Worm (Caenorhabditis elegans) whole organism, midembryonic: ENCODE results near the gene F19C7.8.
A peak's percentile ranks its signal among the peaks of the same experiment; 100 is the strongest.

ENCODE experiments used
- T22C8.4 ChIP-seq: fragments of 200-800 bp; sonication (Bioruptor generic); IDR thresholded peaks from 2 replicates; pipeline ENCODE4 v1.3.6; 2022; ENCODE audit warnings: missing genetic modification characterization, missing compliant biosample characterization
- cog-1 ChIP-seq: sonication (generic microtip); optimal IDR thresholded peaks from 2 replicates; lab custom pipeline; 2016; ENCODE audit warnings: missing genetic modification characterization, missing compliant biosample characterization
- flt-1 ChIP-seq: fragments of 200-800 bp; sonication (Bioruptor generic); IDR thresholded peaks from 2 replicates; pipeline ENCODE4 v1.3.6; 2022; ENCODE audit warnings: missing genetic modification characterization, missing compliant biosample characterization
- klf-2 ChIP-seq: fragments of 200-800 bp; sonication (Bioruptor generic); conservative IDR thresholded peaks from 2 replicates; pipeline ENCODE4 v1.3.6; 2022; ENCODE audit warnings: missing genetic modification reagents, missing genetic modification characterization, missing compliant biosample characterization
- med-1 ChIP-seq: sonication (generic microtip); optimal IDR thresholded peaks from 2 replicates; lab custom pipeline; 2017; ENCODE audit warnings: missing genetic modification characterization, mild to moderate bottlenecking, missing compliant biosample characterization, antibody characterized with exemption, missing genetic modification reagents; ENCODE audit not compliant: insufficient read depth
- ref-1 ChIP-seq: fragments of 200-800 bp; sonication (Bioruptor generic); conservative IDR thresholded peaks from 2 replicates; pipeline ENCODE4 v1.3.6; 2022; ENCODE audit warnings: missing genetic modification reagents, missing genetic modification characterization, missing compliant biosample characterization
- tab-1 ChIP-seq: fragments of 200-800 bp; sonication (Bioruptor generic); IDR thresholded peaks from 2 replicates; pipeline ENCODE4 v1.3.6; 2022; ENCODE audit warnings: missing genetic modification characterization, missing compliant biosample characterization
- ztf-23 ChIP-seq: fragments of 200-800 bp; sonication (Bioruptor generic); IDR thresholded peaks from 2 replicates; pipeline ENCODE4 v1.3.6; 2022; ENCODE audit warnings: missing genetic modification reagents, missing genetic modification characterization, missing compliant biosample characterization
- ztf-29 ChIP-seq: fragments of 200-800 bp; sonication (Bioruptor generic); IDR thresholded peaks from 2 replicates; pipeline ENCODE4 v1.3.6; 2022; ENCODE audit warnings: missing genetic modification reagents, missing genetic modification characterization, missing compliant biosample characterization

The F19C7.8 gene

ce11 chrIV:4665079-4665478, 27.2 kb upstream of the F19C7.8 start, which contains the start of gene F29B9.1:
F29B9.1 (plus strand) TSS chrIV:4665379.
- no peak for TF ChIP-seq ztf-23 (GFP tag; lab: Robert Waterston, UW)
- no peak for TF ChIP-seq flt-1 (GFP tag; lab: Robert Waterston, UW)
- TF ChIP-seq tab-1 (GFP tag; lab: Robert Waterston, UW) = no peak
- no peak for TF ChIP-seq klf-2
- TF ChIP-seq ref-1 = no peak
- no peak for TF ChIP-seq ztf-29 (GFP tag; lab: Robert Waterston, UW)

DNA sequence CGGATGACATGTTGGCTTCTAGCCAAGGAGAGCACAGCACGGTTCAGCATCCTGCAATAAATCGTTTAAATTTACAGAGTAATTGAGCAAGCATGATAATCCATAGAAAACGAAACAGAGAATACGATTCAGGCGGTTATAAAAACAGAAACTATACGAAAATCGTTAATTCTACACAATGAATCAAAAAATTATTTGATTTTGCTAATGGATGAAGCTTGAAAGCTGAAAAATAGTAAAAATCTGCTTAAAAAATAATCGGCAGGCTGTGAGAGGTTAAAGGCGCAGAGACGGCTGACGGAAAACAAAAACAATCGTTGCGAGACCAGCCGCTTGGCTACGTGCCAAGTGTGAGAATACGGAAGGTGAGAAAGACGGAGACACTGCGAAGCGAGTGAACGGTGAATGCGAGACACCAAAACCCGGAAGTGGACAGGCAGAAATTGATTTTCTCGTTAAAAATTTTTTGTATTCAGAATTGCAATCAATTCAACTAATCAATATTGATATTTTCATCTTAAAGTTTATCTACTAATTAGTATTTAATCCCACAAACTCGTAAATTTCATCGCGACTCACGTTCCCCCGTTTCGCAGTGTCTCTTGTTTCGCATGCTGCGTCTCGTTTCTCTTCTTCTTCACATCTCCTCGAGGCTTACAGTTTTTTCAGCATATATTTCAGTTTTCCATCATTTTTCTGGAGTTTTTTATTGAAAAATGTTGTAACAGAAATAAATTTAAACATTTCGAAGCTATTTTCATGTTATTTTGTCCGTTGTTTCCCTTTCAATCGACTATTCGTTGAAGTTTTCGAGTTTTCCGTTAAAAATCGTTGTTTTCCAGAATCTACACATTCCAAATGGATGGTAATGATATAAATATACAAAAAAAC, 22.5 kb upstream of the F19C7.8 start, which contains the start of the genes F29B9.11 and jmjd-1.2:
F29B9.11 (minus strand) TSS at position 51 of the 891 bp plus-strand sequence.
jmjd-1.2 (plus strand) TSS at position 841 of the 891 bp plus-strand sequence.
- TF ChIP-seq med-1 (GFP tag; lab: Kevin White, UChicago) (no peak), klf-2 (0 out of 2 replicates have a peak, but pooled peaks have one; percentile 24), ztf-29 (GFP tag; lab: Robert Waterston, UW) (peak; percentile 57; the same call in 1 of the 2 replicates), T22C8.4 (peak; percentile 41; the same call in 1 of the 2 replicates), ztf-23 (GFP tag; lab: Robert Waterston, UW) (peak; percentile 84), tab-1 (GFP tag; lab: Robert Waterston, UW) (no peak), ref-1 (no peak), cog-1 (tag; lab: Kevin White, UChicago) (peak; percentile 88), flt-1 (GFP tag; lab: Robert Waterston, UW) (peak; percentile 86)

DNA sequence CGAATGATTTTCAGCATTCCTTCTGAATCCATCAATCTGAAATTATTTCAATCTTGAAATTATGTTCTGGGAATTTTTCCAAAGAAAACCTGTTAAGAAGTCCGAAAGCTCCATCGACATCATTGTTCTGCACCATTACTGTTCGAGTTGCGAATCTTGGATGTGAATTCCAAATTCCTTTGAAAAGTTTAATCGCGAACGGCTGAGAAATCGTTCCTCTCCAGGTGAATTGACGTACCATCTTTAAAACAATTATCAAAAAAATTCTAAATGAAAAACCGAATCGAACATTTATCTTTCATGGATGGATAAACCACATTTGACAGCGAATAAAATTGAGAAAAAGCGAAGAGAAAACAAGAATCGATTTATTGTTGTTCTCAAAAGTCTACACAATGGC, 21.4 kb upstream of the F19C7.8 start, which contains the start of gene mrps-21:
mrps-21 (minus strand) TSS at position 241 of the 400 bp plus-strand sequence.
- TF ChIP-seq cog-1 (tag; lab: Kevin White, UChicago) = no peak
- no peak for TF ChIP-seq flt-1 (GFP tag; lab: Robert Waterston, UW)
- TF ChIP-seq T22C8.4 = no peak
- no peak for TF ChIP-seq ref-1
- no peak for TF ChIP-seq ztf-29 (GFP tag; lab: Robert Waterston, UW)
- no peak for TF ChIP-seq ztf-23 (GFP tag; lab: Robert Waterston, UW)
- TF ChIP-seq klf-2 = no peak
- no peak for TF ChIP-seq tab-1 (GFP tag; lab: Robert Waterston, UW)

- TF ChIP-seq T22C8.4 (no peak), cog-1 (tag; lab: Kevin White, UChicago) (no peak), ref-1 (no peak)
These were observed 20.0 kb upstream of the F19C7.8 start, which contains the start of gene col-111 for ce11 chrIV:4657874-4658273. col-111 (minus strand) TSS chrIV:4657974.

- TF ChIP-seq tab-1 (GFP tag; lab: Robert Waterston, UW) (no peak), T22C8.4 (no peak), ref-1 (no peak), flt-1 (GFP tag; lab: Robert Waterston, UW) (no peak), ztf-23 (GFP tag; lab: Robert Waterston, UW) (no peak), ztf-29 (GFP tag; lab: Robert Waterston, UW) (no peak), med-1 (GFP tag; lab: Kevin White, UChicago) (no peak), klf-2 (no peak), cog-1 (tag; lab: Kevin White, UChicago) (no peak)
These were observed 18.5 kb upstream of the F19C7.8 start for ce11 chrIV:4656380-4656779.

DNA sequence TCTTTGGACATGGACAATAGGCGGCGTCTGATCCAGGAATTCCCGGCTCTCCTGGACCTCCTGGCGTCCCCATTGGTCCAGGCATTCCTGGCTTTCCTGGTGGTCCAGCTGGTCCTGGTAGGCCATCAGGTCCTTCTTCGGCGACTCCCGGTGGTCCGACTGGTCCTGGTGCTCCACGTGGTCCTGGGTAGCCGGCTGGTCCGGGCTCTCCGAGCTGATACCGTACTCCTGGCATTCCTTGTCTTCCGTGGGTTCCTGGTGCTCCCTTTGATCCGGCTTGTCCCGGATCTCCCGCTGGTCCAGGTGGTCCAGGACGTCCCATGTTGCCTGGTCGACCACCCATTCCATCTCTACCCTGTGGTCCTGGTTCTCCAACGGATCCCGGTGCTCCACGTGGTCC, 18.1 kb upstream of the F19C7.8 start:
- TF ChIP-seq T22C8.4 = no peak
- TF ChIP-seq flt-1 (GFP tag; lab: Robert Waterston, UW) = no peak
- no peak for TF ChIP-seq ref-1
- no peak for TF ChIP-seq tab-1 (GFP tag; lab: Robert Waterston, UW)
- no peak for TF ChIP-seq ztf-23 (GFP tag; lab: Robert Waterston, UW)

DNA sequence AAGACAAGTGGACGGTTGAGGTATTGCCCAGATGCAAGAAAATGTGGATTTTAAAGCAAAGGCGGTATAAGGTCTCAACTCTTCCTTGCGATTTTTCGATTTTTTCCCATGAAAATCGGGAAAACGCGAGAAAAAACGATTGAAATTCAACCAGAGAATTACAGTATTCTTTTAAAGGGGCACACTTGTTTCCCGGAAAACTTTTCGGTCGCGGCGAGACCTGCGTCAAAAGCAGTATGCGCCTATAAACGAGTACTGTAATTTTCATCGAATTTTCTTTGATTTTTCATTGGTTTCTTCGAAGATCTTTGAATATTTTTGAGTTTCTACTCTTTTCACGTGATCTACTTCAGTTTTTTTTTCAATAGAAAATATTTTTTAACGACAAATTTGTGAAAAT, 15.8 kb upstream of the F19C7.8 start:
- TF ChIP-seq ref-1 (no peak), flt-1 (GFP tag; lab: Robert Waterston, UW) (no peak), ztf-23 (GFP tag; lab: Robert Waterston, UW) (no peak), med-1 (GFP tag; lab: Kevin White, UChicago) (no peak), klf-2 (no peak), tab-1 (GFP tag; lab: Robert Waterston, UW) (no peak), cog-1 (tag; lab: Kevin White, UChicago) (no peak), T22C8.4 (no peak)

DNA sequence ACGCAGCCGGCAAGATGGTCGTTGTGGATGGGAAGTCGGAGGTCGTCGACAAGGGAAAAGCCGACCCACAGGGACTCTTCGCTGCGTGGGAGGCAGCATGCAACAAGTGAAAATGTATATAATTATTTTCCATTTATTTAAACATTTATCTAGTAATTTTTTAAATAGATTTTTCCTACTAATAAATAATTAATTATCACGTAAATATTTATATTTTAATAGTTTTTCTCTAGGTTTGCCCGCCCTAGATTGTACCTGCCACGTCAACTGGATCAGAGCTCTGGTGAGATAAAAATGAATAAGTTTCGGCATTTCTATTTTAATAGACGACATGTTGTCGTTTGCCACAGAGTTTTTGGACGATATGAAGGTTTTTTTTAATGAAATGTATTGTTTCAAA, 15.1 kb upstream of the F19C7.8 start, which contains the start of gene psr-1:
psr-1 (plus strand) TSS at position 301 of the 400 bp plus-strand sequence.
- TF ChIP-seq tab-1 (GFP tag; lab: Robert Waterston, UW) (no peak), cog-1 (tag; lab: Kevin White, UChicago) (no peak), klf-2 (no peak), ztf-29 (GFP tag; lab: Robert Waterston, UW) (no peak), flt-1 (GFP tag; lab: Robert Waterston, UW) (no peak), ztf-23 (GFP tag; lab: Robert Waterston, UW) (no peak), med-1 (GFP tag; lab: Kevin White, UChicago) (no peak), ref-1 (no peak), T22C8.4 (no peak)

DNA sequence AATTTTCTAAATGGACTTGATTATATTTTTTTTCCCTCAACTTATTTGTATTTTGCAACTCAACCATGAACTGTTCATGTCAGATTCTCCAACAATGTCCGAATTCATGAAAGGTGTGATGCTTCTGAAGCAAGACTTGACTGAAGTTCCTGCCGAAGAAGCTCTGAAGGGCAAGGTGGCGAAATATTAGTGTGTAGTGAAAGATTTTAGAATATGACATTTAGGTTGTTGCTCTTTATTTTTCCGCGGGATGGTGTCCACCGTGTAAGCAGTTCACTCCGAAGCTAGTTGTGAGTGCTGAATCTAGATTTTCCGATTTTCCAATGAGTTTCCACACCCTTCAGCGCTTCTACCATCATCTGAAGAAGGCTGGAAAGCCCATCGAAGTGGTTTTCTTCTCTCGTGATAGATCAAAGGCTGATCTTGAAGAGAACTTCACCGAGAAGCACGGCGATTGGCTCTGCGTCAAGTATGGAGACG, 14.5 kb upstream of the F19C7.8 start, which contains the start of gene F29B9.5:
F29B9.5 (plus strand) TSS at position 51 of the 480 bp plus-strand sequence.
- TF ChIP-seq klf-2 = no peak
- no peak for TF ChIP-seq flt-1 (GFP tag; lab: Robert Waterston, UW)
- TF ChIP-seq med-1 (GFP tag; lab: Kevin White, UChicago) = no peak
- no peak for TF ChIP-seq ref-1
- TF ChIP-seq tab-1 (GFP tag; lab: Robert Waterston, UW) = no peak
- TF ChIP-seq ztf-23 (GFP tag; lab: Robert Waterston, UW) = no peak
- no peak for TF ChIP-seq T22C8.4
- no peak for TF ChIP-seq ztf-29 (GFP tag; lab: Robert Waterston, UW)
- no peak for TF ChIP-seq cog-1 (tag; lab: Kevin White, UChicago)
